Worm (Caenorhabditis elegans) whole organism, young adult: Measurements from ENCODE around the gene ZC506.1.

Experiments
- B0019.2 ChIP-seq: fragments of 200-800 bp; sonication (Bioruptor generic); conservative IDR thresholded peaks from 2 replicates; pipeline ENCODE4 v1.3.6; 2022; ENCODE audit warnings: missing genetic modification reagents, missing genetic modification characterization, missing compliant biosample characterization
- B0336.3 ChIP-seq: fragments of 200-800 bp; sonication (Bioruptor generic); IDR thresholded peaks from 2 replicates; pipeline ENCODE4 v1.3.6; 2022; ENCODE audit warnings: missing genetic modification characterization, missing compliant biosample characterization
- F33H1.4 ChIP-seq: fragments of 200-800 bp; sonication (Bioruptor generic); IDR thresholded peaks from 2 replicates; pipeline ENCODE4 v1.3.6; 2022; ENCODE audit warnings: missing genetic modification reagents, missing genetic modification characterization, missing compliant biosample characterization
- K11D2.4 ChIP-seq: fragments of 200-800 bp; sonication (Bioruptor generic); IDR thresholded peaks from 2 replicates; pipeline ENCODE4 v1.3.6; 2022; ENCODE audit warnings: missing genetic modification reagents, missing genetic modification characterization, missing compliant biosample characterization
- K12H6.12 ChIP-seq: fragments of 200-800 bp; sonication (Bioruptor generic); optimal IDR thresholded peaks from 2 replicates; lab custom pipeline; 2018; ENCODE audit warnings: mild to moderate bottlenecking, missing genetic modification characterization, missing compliant biosample characterization
- T07F8.4 ChIP-seq: sonication (generic microtip); optimal IDR thresholded peaks from 2 replicates; lab custom pipeline; 2016; ENCODE audit warnings: mild to moderate bottlenecking, missing genetic modification characterization, moderate library complexity, missing compliant biosample characterization
- Y56A3A.18 ChIP-seq: fragments of 200-800 bp; sonication (Bioruptor generic); IDR thresholded peaks from 2 replicates; pipeline ENCODE4 v1.3.6; 2022; ENCODE audit warnings: missing genetic modification reagents, missing genetic modification characterization, missing compliant biosample characterization
- Y79H2A.3 ChIP-seq: fragments of 200-800 bp; sonication (Bioruptor generic); conservative IDR thresholded peaks from 2 replicates; pipeline ENCODE4 v1.3.6; 2022; ENCODE audit warnings: missing genetic modification reagents, missing genetic modification characterization, missing compliant biosample characterization
- aptf-3 ChIP-seq: fragments of 200-800 bp; sonication (Bioruptor generic); IDR thresholded peaks from 2 replicates; pipeline ENCODE4 v1.3.6; 2022; ENCODE audit warnings: missing genetic modification characterization, missing compliant biosample characterization
- atf-7 ChIP-seq: sonication (generic microtip); optimal IDR thresholded peaks from 2 replicates; lab custom pipeline; 2017; ENCODE audit warnings: mild to moderate bottlenecking, missing genetic modification characterization, missing compliant biosample characterization
- ccch-3 ChIP-seq: fragments of 200-800 bp; sonication (Bioruptor generic); optimal IDR thresholded peaks from 2 replicates; lab custom pipeline; 2018; ENCODE audit warnings: mild to moderate bottlenecking, missing genetic modification characterization, missing compliant biosample characterization
- cebp-1 ChIP-seq, 2 experiments: fragments of 200-800 bp in 1 of 2; sonication (Bioruptor generic) in 1 of 2; sonication (generic microtip) in 1 of 2; IDR thresholded peaks in 1 of 2; optimal IDR thresholded peaks in 1 of 2; 2 replicates each; pipeline versions ENCODE4 v1.3.6 to Lab custom; 2017 to 2022; ENCODE audit warnings: missing compliant biosample characterization in 2 of 2, missing genetic modification characterization in 2 of 2, mild to moderate bottlenecking in 1 of 2, missing genetic modification reagents in 1 of 2, moderate library complexity in 1 of 2
- ceh-58 ChIP-seq: fragments of 200-800 bp; sonication (Bioruptor generic); IDR thresholded peaks from 2 replicates; pipeline ENCODE4 v1.3.6; 2022; ENCODE audit warnings: missing genetic modification characterization, missing compliant biosample characterization
- ceh-79 ChIP-seq: sonication (generic microtip); optimal IDR thresholded peaks from 2 replicates; lab custom pipeline; 2017; ENCODE audit warnings: mild to moderate bottlenecking, missing genetic modification characterization, missing compliant biosample characterization
- ceh-91 ChIP-seq: fragments of 200-800 bp; sonication (Bioruptor generic); IDR thresholded peaks from 2 replicates; pipeline ENCODE4 v1.3.6; 2022; ENCODE audit warnings: missing genetic modification reagents, missing genetic modification characterization, missing compliant biosample characterization
- chd-7 ChIP-seq: sonication (generic microtip); optimal IDR thresholded peaks from 2 replicates; lab custom pipeline; 2016; ENCODE audit warnings: mild to moderate bottlenecking, missing genetic modification characterization, moderate library complexity, missing compliant biosample characterization
- die-1 ChIP-seq: sonication (generic microtip); optimal IDR thresholded peaks from 2 replicates; lab custom pipeline; 2016; ENCODE audit warnings: missing genotype, mild to moderate bottlenecking, missing genetic modification characterization, missing compliant biosample characterization
- ekl-4 ChIP-seq: fragments of 200-800 bp; sonication (Bioruptor generic); IDR thresholded peaks from 2 replicates; pipeline ENCODE4 v1.3.6; 2022; ENCODE audit warnings: missing genetic modification reagents, missing genetic modification characterization, missing compliant biosample characterization
- fkh-3 ChIP-seq: sonication (generic microtip); optimal IDR thresholded peaks from 2 replicates; lab custom pipeline; 2016; ENCODE audit warnings: mild to moderate bottlenecking, missing genetic modification characterization, missing compliant biosample characterization
- gei-17 ChIP-seq: fragments of 200-800 bp; sonication (Bioruptor generic); optimal IDR thresholded peaks from 2 replicates; lab custom pipeline; 2018; ENCODE audit warnings: mild to moderate bottlenecking, missing genetic modification characterization, missing compliant biosample characterization
- hmg-1.2 ChIP-seq: fragments of 200-800 bp; sonication (Bioruptor generic); IDR thresholded peaks from 2 replicates; pipeline ENCODE4 v1.3.6; 2022; ENCODE audit warnings: missing genetic modification reagents, missing genetic modification characterization, missing compliant biosample characterization
- let-526 ChIP-seq: fragments of 200-800 bp; sonication (Bioruptor generic); IDR thresholded peaks from 2 replicates; pipeline ENCODE4 v1.3.6; 2022; ENCODE audit warnings: missing genetic modification reagents, missing genetic modification characterization, missing compliant biosample characterization
- let-607 ChIP-seq, 2 experiments: fragments of 200-800 bp in 1 of 2; sonication (Bioruptor generic) in 1 of 2; sonication (generic microtip) in 1 of 2; optimal IDR thresholded peaks; 2 replicates each; lab custom pipeline; 2016 to 2018; ENCODE audit warnings: mild to moderate bottlenecking in 2 of 2, missing compliant biosample characterization in 2 of 2, missing genetic modification characterization in 2 of 2, moderate library complexity in 2 of 2, missing genotype in 1 of 2
- lin-26 ChIP-seq: fragments of 200-800 bp; sonication (Bioruptor generic); IDR thresholded peaks from 2 replicates; pipeline ENCODE4 v1.3.6; 2022; ENCODE audit warnings: missing genetic modification reagents, missing genetic modification characterization, missing compliant biosample characterization
- lin-35 ChIP-seq, 3 experiments: fragments of 150-350 bp in 2 of 3; sonication (generic microtip) in 1 of 3; optimal IDR thresholded peaks; 2 replicates each; lab custom pipeline; 2014 to 2018; ENCODE audit warnings: missing biosample characterization in 3 of 3, missing genetic modification characterization in 3 of 3, missing genetic modification reagents in 3 of 3
- lin-40 ChIP-seq: sonication (generic microtip); optimal IDR thresholded peaks from 2 replicates; lab custom pipeline; 2016; ENCODE audit warnings: missing genetic modification characterization, mild to moderate bottlenecking, missing compliant biosample characterization, missing genotype, missing genetic modification reagents
- lir-1 ChIP-seq: fragments of 200-800 bp; sonication (Bioruptor generic); conservative IDR thresholded peaks from 2 replicates; pipeline ENCODE4 v1.3.6; 2022; ENCODE audit warnings: missing genetic modification reagents, missing genetic modification characterization, missing compliant biosample characterization
- madf-10 ChIP-seq: sonication (generic microtip); optimal IDR thresholded peaks from 2 replicates; lab custom pipeline; 2016; ENCODE audit warnings: mild to moderate bottlenecking, missing genetic modification characterization, missing compliant biosample characterization
- mcd-1 ChIP-seq: fragments of 200-800 bp; sonication (Bioruptor generic); IDR thresholded peaks from 2 replicates; pipeline ENCODE4 v1.3.6; 2022; ENCODE audit warnings: missing genetic modification reagents, missing genetic modification characterization, missing compliant biosample characterization
- mxl-1 ChIP-seq: sonication (generic microtip); optimal IDR thresholded peaks from 2 replicates; lab custom pipeline; 2016; ENCODE audit warnings: missing genetic modification characterization, missing compliant biosample characterization
- nfya-1 ChIP-seq: sonication (generic microtip); optimal IDR thresholded peaks from 2 replicates; lab custom pipeline; 2017; ENCODE audit warnings: antibody characterized with exemption, missing compliant biosample characterization, missing genetic modification characterization, borderline replicate concordance; ENCODE audit not compliant: insufficient read depth
- nfya-2 ChIP-seq: fragments of 200-800 bp; sonication (Bioruptor generic); IDR thresholded peaks from 2 replicates; pipeline ENCODE4 v1.3.6; 2022; ENCODE audit warnings: missing genetic modification reagents, missing genetic modification characterization, missing compliant biosample characterization
- nfyb-1 ChIP-seq: fragments of 200-800 bp; sonication (Bioruptor generic); IDR thresholded peaks from 2 replicates; pipeline ENCODE4 v1.3.6; 2022; ENCODE audit warnings: missing genetic modification reagents, missing genetic modification characterization, missing compliant biosample characterization
- nhr-80 ChIP-seq: sonication (generic microtip); optimal IDR thresholded peaks from 2 replicates; lab custom pipeline; 2016; ENCODE audit warnings: missing genetic modification characterization, missing compliant biosample characterization
- sea-2 ChIP-seq: fragments of 200-800 bp; sonication (Bioruptor generic); IDR thresholded peaks from 2 replicates; pipeline ENCODE4 v1.3.6; 2022; ENCODE audit warnings: missing genetic modification characterization, missing compliant biosample characterization
- somi-1 ChIP-seq: fragments of 200-800 bp; sonication (Bioruptor generic); optimal IDR thresholded peaks from 2 replicates; lab custom pipeline; 2018; ENCODE audit warnings: mild to moderate bottlenecking, missing genetic modification characterization, missing compliant biosample characterization
- tbp1 ChIP-seq: fragments of 200-800 bp; sonication (Bioruptor generic); optimal IDR thresholded peaks from 2 replicates; lab custom pipeline; 2018; ENCODE audit warnings: mild to moderate bottlenecking, missing genetic modification characterization, missing compliant biosample characterization
- tlf-1 ChIP-seq: fragments of 200-800 bp; sonication (Bioruptor generic); optimal IDR thresholded peaks from 2 replicates; lab custom pipeline; 2018; ENCODE audit warnings: mild to moderate bottlenecking, missing genetic modification characterization, missing compliant biosample characterization
- xnd-1 ChIP-seq: sonication (generic microtip); optimal IDR thresholded peaks from 2 replicates; lab custom pipeline; 2016; ENCODE audit warnings: missing genotype, missing genetic modification reagents, missing genetic modification characterization, missing compliant biosample characterization
- zfh-2 ChIP-seq: fragments of 200-800 bp; sonication (Bioruptor generic); conservative IDR thresholded peaks from 2 replicates; pipeline ENCODE4 v1.3.6; 2022; ENCODE audit warnings: missing genetic modification reagents, missing genetic modification characterization, missing compliant biosample characterization
- ztf-26 ChIP-seq: sonication (generic microtip); optimal IDR thresholded peaks from 2 replicates; lab custom pipeline; 2017; ENCODE audit warnings: missing genetic modification characterization, missing compliant biosample characterization

ZC506.1 gene

DNA sequence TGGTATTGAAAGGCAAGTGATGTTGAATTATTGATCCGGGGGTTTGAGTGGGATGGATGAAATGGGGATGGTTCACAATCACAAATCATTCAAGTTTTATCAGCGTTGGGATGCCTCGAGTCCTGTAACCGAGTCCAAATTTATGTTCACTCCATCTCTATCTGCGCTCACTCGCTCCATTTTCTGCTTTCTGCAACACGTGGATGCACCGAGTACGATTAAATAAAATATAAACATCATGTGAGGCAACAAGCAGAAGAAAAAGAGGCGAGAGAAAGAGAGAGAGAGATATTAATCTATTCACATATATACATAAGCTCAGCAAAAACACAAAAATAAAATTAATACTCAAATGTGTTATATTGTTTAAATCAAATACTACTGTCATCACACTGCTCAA is 34.3 kb downstream of the ZC506.1 start:
- TF ChIP-seq let-607 (tag; optimal IDR thresholded peaks at IDR 0.05; lab: Kevin White, UChicago): no peak
- TF ChIP-seq F33H1.4 (GFP tag; lab: Robert Waterston, UW): no peak
- no peak for TF ChIP-seq T07F8.4
- no peak for TF ChIP-seq nfya-1 (tag; lab: Kevin White, UChicago)
- TF ChIP-seq, all 124 proteins: peak for 0

DNA sequence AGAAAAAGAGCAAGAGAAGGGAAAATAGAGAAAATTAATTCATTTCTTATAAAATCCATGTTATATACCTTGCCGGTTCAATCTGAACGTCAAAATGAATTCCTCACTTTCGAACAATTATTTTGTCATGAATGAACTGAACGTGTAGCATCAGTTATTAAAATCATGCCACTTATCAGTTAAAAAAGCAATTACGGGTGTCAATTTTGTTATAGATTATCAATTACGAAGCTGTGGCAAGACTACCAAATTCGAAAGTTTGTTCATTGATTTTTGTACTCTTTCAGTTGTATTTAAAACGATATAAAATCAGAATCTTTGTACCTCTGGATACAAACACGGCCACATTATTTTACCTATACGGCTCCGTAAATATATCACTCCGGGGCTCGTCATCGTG is 38.6 kb downstream of the ZC506.1 start:
- TF ChIP-seq nhr-80 (tag; lab: Kevin White, UChicago) (peak; percentile 61), aptf-3 (GFP tag; lab: Robert Waterston, UW) (no peak)

DNA sequence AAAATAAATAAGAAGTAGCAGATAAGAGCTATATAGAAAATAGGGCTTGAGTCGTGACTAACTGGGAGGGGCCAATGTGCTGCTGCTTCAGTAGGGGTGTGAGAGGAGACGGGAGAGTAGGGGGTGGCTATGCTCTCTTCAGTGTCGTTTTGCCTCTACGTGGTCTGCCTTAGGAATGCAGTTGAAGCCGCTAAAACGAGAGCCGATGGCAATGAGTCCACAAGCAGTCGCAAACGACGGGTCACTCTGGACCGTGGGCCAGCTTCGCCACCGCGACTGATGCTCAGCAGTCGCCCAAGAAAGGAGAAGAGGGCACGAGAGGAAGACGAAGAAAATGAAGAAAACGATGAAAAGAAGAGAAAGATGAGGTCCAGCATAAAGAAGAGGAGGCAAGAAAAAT is 40.4 kb downstream of the ZC506.1 start, which contains the start of gene grk-1:
grk-1 (minus strand) TSS at position 17 of the 400 bp plus-strand sequence.
- no peak for TF ChIP-seq fkh-3 (tag; lab: Kevin White, UChicago)
- no peak for TF ChIP-seq sea-2 (GFP tag; lab: Robert Waterston, UW)
- TF ChIP-seq ceh-58 (GFP tag; lab: Robert Waterston, UW): no peak
- TF ChIP-seq B0336.3: no peak
- no peak for TF ChIP-seq ccch-3 (GFP tag; lab: Kevin White, UChicago)
- TF ChIP-seq mxl-1: no peak
- no peak for TF ChIP-seq ztf-26 (tag; lab: Kevin White, UChicago)
- TF ChIP-seq nhr-80 (tag; lab: Kevin White, UChicago): no peak

DNA sequence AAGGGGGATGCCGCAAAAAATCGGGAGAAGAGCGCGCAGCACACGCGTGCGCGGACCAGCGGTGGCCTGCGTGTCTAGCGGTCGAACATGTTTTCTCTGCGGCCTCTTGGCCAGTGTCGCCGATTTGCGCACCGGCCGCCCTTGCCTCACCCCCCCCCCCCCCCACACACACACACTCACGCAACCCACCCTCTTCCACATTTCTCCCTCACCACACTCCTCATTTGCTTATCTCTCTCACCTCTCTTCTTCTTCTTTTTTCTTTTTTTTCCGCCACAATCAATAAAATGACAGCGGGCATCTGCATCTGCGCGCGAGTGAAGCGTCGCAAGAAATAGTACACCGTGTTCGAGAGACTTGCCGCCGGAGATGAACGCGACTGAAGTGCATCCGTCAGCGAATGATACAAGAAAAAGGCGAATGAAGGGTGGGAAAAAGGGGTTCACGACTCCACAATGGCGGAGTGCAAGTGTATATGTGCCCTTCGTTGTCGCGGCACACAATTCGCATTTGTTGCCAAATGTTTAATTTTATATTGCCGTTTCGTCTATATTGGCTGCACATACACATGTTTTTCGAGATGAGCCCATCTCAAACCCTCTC is 40.9 kb downstream of the ZC506.1 start:
- TF ChIP-seq xnd-1 (tag; lab: Kevin White, UChicago) (no peak), lin-26 (0 out of 2 replicates have a peak, but pooled peaks have one; percentile 33), Y56A3A.18 (GFP tag; lab: Robert Waterston, UW) (0 out of 2 replicates have a peak, but pooled peaks have one; percentile 43), gei-17 (GFP tag; lab: Kevin White, UChicago) (peak; percentile 69), F33H1.4 (GFP tag; lab: Robert Waterston, UW) (no peak), die-1 (tag; lab: Kevin White, UChicago) (no peak), nfya-1 (tag; lab: Kevin White, UChicago) (no peak), nfya-2 (GFP tag; lab: Robert Waterston, UW) (no peak), tlf-1 (peak; percentile 21), tbp1 (GFP tag; lab: Kevin White, UChicago) (peak; percentile 5), lir-1 (GFP tag; lab: Robert Waterston, UW) (0 out of 2 replicates have a peak, but pooled peaks have one; percentile 16), hmg-1.2 (peak; percentile 73), Y79H2A.3 (GFP tag; lab: Robert Waterston, UW) (no peak), ztf-26 (tag; lab: Kevin White, UChicago) (peak; percentile 75), nfyb-1 (peak; percentile 79; the same call in 1 of the 2 replicates), ceh-79 (tag; lab: Kevin White, UChicago) (no peak), ceh-91 (no peak), mcd-1 (GFP tag; lab: Robert Waterston, UW) (peak; percentile 78), lin-35 (GFP tag; optimal IDR thresholded peaks at IDR 0.05; lab: Kevin White, UChicago) (peak in 1 of 3 experiments; percentile 62), cebp-1 (GFP tag; IDR thresholded peaks at IDR 0.05; lab: Robert Waterston, UW) (no peak), cebp-1 (tag; optimal IDR thresholded peaks at IDR 0.05; lab: Kevin White, UChicago) (peak; percentile 84), let-526 (GFP tag; lab: Robert Waterston, UW) (0 out of 2 replicates have a peak, but pooled peaks have one; percentile 24), nhr-80 (tag; lab: Kevin White, UChicago) (peak; percentile 36), chd-7 (peak; percentile 78), atf-7 (tag; lab: Kevin White, UChicago) (peak; percentile 44), B0336.3 (peak; percentile 80), madf-10 (no peak), ekl-4 (0 out of 2 replicates have a peak, but pooled peaks have one; percentile 47), K12H6.12 (tag; lab: Kevin White, UChicago) (peak; percentile 89), lin-40 (tag; lab: Kevin White, UChicago) (peak; percentile 57), K11D2.4 (GFP tag; lab: Robert Waterston, UW) (peak; percentile 66; the same call in 1 of the 2 replicates), B0019.2 (no peak), zfh-2 (GFP tag; lab: Robert Waterston, UW) (peak; percentile 100), somi-1 (GFP tag; lab: Kevin White, UChicago) (peak; percentile 42)
